Fruit fly (Drosophila melanogaster) whole organism, embryonic: Measurements from ENCODE around the gene CG7407.

Source experiments
- Ada2b ChIP-seq: fragments of 200-800 bp; sonication (Bioruptor generic); IDR thresholded peaks from 2 replicates; pipeline ENCODE4 v1.3.6; 2022; ENCODE audit warnings: missing biosample characterization, missing genetic modification characterization
- CG11247 ChIP-seq: fragments of 200-800 bp; sonication (Bioruptor generic); IDR thresholded peaks from 2 replicates; pipeline ENCODE4 v1.3.6; 2022; ENCODE audit warnings: missing biosample characterization, missing genetic modification characterization
- CG15011 ChIP-seq: fragments of 200-800 bp; sonication (Bioruptor generic); optimal IDR thresholded peaks from 3 replicates; lab custom pipeline; 2018; ENCODE audit warnings: missing biosample characterization, mild to moderate bottlenecking, missing genetic modification characterization
- CG18599 ChIP-seq: fragments of 200-800 bp; sonication (Bioruptor generic); optimal IDR thresholded peaks from 3 replicates; lab custom pipeline; 2017; ENCODE audit warnings: missing biosample characterization, missing genetic modification characterization, mild to moderate bottlenecking, moderate library complexity, missing genetic modification reagents
- CG2199 ChIP-seq: fragments of 200-800 bp; sonication (Bioruptor generic); IDR thresholded peaks from 3 replicates; pipeline ENCODE4 v1.3.6; 2022; ENCODE audit warnings: missing biosample characterization, missing genetic modification characterization
- CG3163 ChIP-seq: fragments of 200-800 bp; sonication (Bioruptor generic); optimal IDR thresholded peaks from 3 replicates; lab custom pipeline; 2016; ENCODE audit warnings: missing biosample characterization, missing genetic modification characterization
- CG34376 ChIP-seq: fragments of 200-800 bp; sonication (Bioruptor generic); optimal IDR thresholded peaks from 2 replicates; lab custom pipeline; 2018; ENCODE audit warnings: missing biosample characterization, mild to moderate bottlenecking, missing genetic modification characterization
- CG4282 ChIP-seq: fragments of 200-800 bp; sonication (Bioruptor generic); optimal IDR thresholded peaks from 2 replicates; lab custom pipeline; 2016; ENCODE audit warnings: missing biosample characterization, missing genetic modification characterization
- Camta ChIP-seq: fragments of 200-800 bp; sonication (Bioruptor generic); optimal IDR thresholded peaks from 2 replicates; lab custom pipeline; 2016; ENCODE audit warnings: missing biosample characterization, missing genetic modification characterization
- CoRest ChIP-seq: fragments of 200-800 bp; sonication (Bioruptor generic); optimal IDR thresholded peaks from 3 replicates; lab custom pipeline; 2018; ENCODE audit warnings: missing biosample characterization, mild to moderate bottlenecking, missing genetic modification characterization, moderate library complexity
- Dbx ChIP-seq: fragments of 200-800 bp; sonication (Bioruptor generic); IDR thresholded peaks from 3 replicates; pipeline ENCODE4 v1.3.6; 2022; ENCODE audit warnings: missing biosample characterization, missing genetic modification characterization
- Deaf1 ChIP-seq: fragments of 200-800 bp; optimal IDR thresholded peaks from 3 replicates; lab custom pipeline; 2019; ENCODE audit warnings: missing biosample characterization, mild to moderate bottlenecking, missing genetic modification characterization, moderate library complexity
- Dfd ChIP-seq, 2 experiments: fragments of >200 bp; optimal IDR thresholded peaks; 2 replicates each; lab custom pipeline; 2017; ENCODE audit warnings: missing biosample characterization in 2 of 2, missing genetic modification characterization in 2 of 2
- Dref ChIP-seq: fragments of 200-800 bp; sonication (Bioruptor generic); IDR thresholded peaks from 2 replicates; pipeline ENCODE4 v1.3.6; 2022; ENCODE audit warnings: missing biosample characterization, missing genetic modification characterization
- E2f1 ChIP-seq: fragments of 200-800 bp; sonication (Bioruptor generic); IDR thresholded peaks from 2 replicates; pipeline ENCODE4 v1.3.6; 2022; ENCODE audit warnings: missing biosample characterization, missing genetic modification characterization
- HLH4C ChIP-seq: fragments of 200-800 bp; sonication (Bioruptor generic); IDR thresholded peaks from 3 replicates; pipeline ENCODE4 v1.3.6; 2022; ENCODE audit warnings: missing biosample characterization, missing genetic modification characterization; ENCODE audit not compliant: partially characterized antibody
- Med ChIP-seq: fragments of 200-800 bp; sonication (Bioruptor generic); peaks from one replicate; lab custom pipeline; 2016; ENCODE audit warnings: missing biosample characterization, missing genetic modification characterization, mild to moderate bottlenecking, inconsistent platforms, moderate library complexity
- Opbp ChIP-seq: fragments of 200-800 bp; sonication (Bioruptor generic); IDR thresholded peaks from 3 replicates; pipeline ENCODE4 v1.3.6; 2022; ENCODE audit warnings: missing biosample characterization, missing genetic modification characterization; ENCODE audit not compliant: partially characterized antibody
- Rx ChIP-seq: fragments of 200-800 bp; sonication (Bioruptor generic); IDR thresholded peaks from 2 replicates; pipeline ENCODE4 v1.3.6; 2022; ENCODE audit warnings: missing biosample characterization, missing genetic modification characterization
- Sin3A ChIP-seq: fragments of >200 bp; optimal IDR thresholded peaks from 2 replicates; lab custom pipeline; 2018
- Tbp ChIP-seq: fragments of >200 bp; optimal IDR thresholded peaks from 2 replicates; lab custom pipeline; 2018; ENCODE audit warnings: missing biosample characterization, missing genetic modification characterization
- Trl ChIP-seq, 3 experiments: fragments of >200 bp in 2 of 3; fragments of 200-800 bp in 1 of 3; sonication (Bioruptor generic) in 1 of 3; optimal IDR thresholded peaks; 2 replicates in 1 of 3; 3 replicates in 2 of 3; lab custom pipeline; 2016 to 2017; ENCODE audit warnings: missing biosample characterization in 1 of 3, missing genetic modification characterization in 1 of 3
- bowl ChIP-seq: fragments of 200-800 bp; sonication (Bioruptor generic); IDR thresholded peaks from 2 replicates; pipeline ENCODE4 v1.3.6; 2022; ENCODE audit warnings: missing biosample characterization, missing genetic modification characterization
- cas ChIP-seq: fragments of 200-800 bp; sonication (Bioruptor generic); IDR thresholded peaks from 2 replicates; pipeline ENCODE4 v1.3.6; 2022; ENCODE audit warnings: missing biosample characterization, missing genetic modification characterization
- cato ChIP-seq: fragments of 200-800 bp; sonication (Bioruptor generic); optimal IDR thresholded peaks from 2 replicates; lab custom pipeline; 2016; ENCODE audit warnings: missing biosample characterization, missing genetic modification characterization, borderline replicate concordance
- dimm ChIP-seq: fragments of 200-800 bp; sonication (Bioruptor generic); IDR thresholded peaks from 2 replicates; pipeline ENCODE4 v1.3.6; 2022; ENCODE audit warnings: missing biosample characterization, missing genetic modification characterization
- en ChIP-seq: fragments of 200-800 bp; sonication (Bioruptor generic); optimal IDR thresholded peaks from 2 replicates; lab custom pipeline; 2016; ENCODE audit warnings: missing biosample characterization, missing genetic modification characterization
- exex ChIP-seq: fragments of 200-800 bp; sonication (Bioruptor generic); optimal IDR thresholded peaks from 4 replicates; lab custom pipeline; 2018; ENCODE audit warnings: missing biosample characterization, mild to moderate bottlenecking, missing genetic modification characterization, moderate library complexity
- lilli ChIP-seq: fragments of 200-800 bp; sonication (Bioruptor generic); optimal IDR thresholded peaks from 3 replicates; lab custom pipeline; 2016; ENCODE audit warnings: missing biosample characterization, missing genetic modification characterization
- mirr ChIP-seq: fragments of 200-800 bp; sonication (Bioruptor generic); optimal IDR thresholded peaks from 3 replicates; lab custom pipeline; 2018; ENCODE audit warnings: missing biosample characterization, mild to moderate bottlenecking, missing genetic modification characterization
- row ChIP-seq: fragments of 200-800 bp; sonication (Bioruptor generic); IDR thresholded peaks from 3 replicates; pipeline ENCODE4 v1.3.6; 2022; ENCODE audit warnings: missing biosample characterization, missing genetic modification characterization
- sd ChIP-seq: fragments of 200-800 bp; sonication (Bioruptor generic); optimal IDR thresholded peaks from 3 replicates; lab custom pipeline; 2018; ENCODE audit warnings: missing biosample characterization, mild to moderate bottlenecking, missing genetic modification characterization, moderate library complexity
- ssp ChIP-seq: fragments of 200-800 bp; sonication (Bioruptor generic); IDR thresholded peaks from 2 replicates; pipeline ENCODE4 v1.3.6; 2022; ENCODE audit warnings: missing biosample characterization, missing genetic modification characterization
- zfh1 ChIP-seq: fragments of 200-800 bp; sonication (Bioruptor generic); IDR thresholded peaks from 3 replicates; pipeline ENCODE4 v1.3.6; 2022; ENCODE audit warnings: missing biosample characterization, missing genetic modification characterization

Gene CG7407

dm6 chr3L:21832203-21833160, 9.2 kb downstream of the CG7407 start, which contains the start of the genes CG7148 and Nopp140 (continued):
- TF ChIP-seq CG34376 (GFP tag; lab: Kevin White, UChicago) (no peak), CG15011 (GFP tag; lab: Kevin White, UChicago) (no peak), row (GFP tag; lab: Robert Waterston, UW) (peak; percentile 82), cato (GFP tag; lab: Kevin White, UChicago) (no peak), Dbx (GFP tag; lab: Robert Waterston, UW) (peak; percentile 59; the same call in 2 of the 3 replicates), Tbp (GFP tag; lab: Kevin White, UChicago) (no peak), Camta (GFP tag; lab: Kevin White, UChicago) (peak; percentile 8), CG2199 (GFP tag; lab: Robert Waterston, UW) (0 out of 3 replicates have a peak, but pooled peaks have one; percentile 16), CG3163 (GFP tag; lab: Kevin White, UChicago) (peak; percentile 38), Ada2b (GFP tag; lab: Robert Waterston, UW) (peak; percentile 56), bowl (0 out of 2 replicates have a peak, but pooled peaks have one; percentile 25), CG18599 (GFP tag; lab: Kevin White, UChicago) (peak; percentile 75), Sin3A (lab: Kevin White, UChicago) (peak; percentile 47), CG11247 (peak; percentile 77), Rx (peak; percentile 42; the same call in 1 of the 2 replicates), en (GFP tag; lab: Kevin White, UChicago) (no peak), E2f1 (GFP tag; lab: Robert Waterston, UW) (0 out of 2 replicates have a peak, but pooled peaks have one; percentile 54), Deaf1 (no peak), cas (GFP tag; lab: Robert Waterston, UW) (peak; percentile 75), Trl (optimal IDR thresholded peaks at IDR 0.05; lab: Kevin White, UChicago) (no peak), Trl (GFP tag; optimal IDR thresholded peaks at IDR 0.05; lab: Kevin White, UChicago) (peak; percentile 70), sd (tag; lab: Kevin White, UChicago) (peak; percentile 71), CoRest (tag; lab: Kevin White, UChicago) (peak; percentile 61), exex (tag; lab: Kevin White, UChicago) (no peak), lilli (GFP tag; lab: Kevin White, UChicago) (peak; percentile 70), mirr (GFP tag; lab: Kevin White, UChicago) (peak; percentile 71), CG4282 (peak; percentile 50)

dm6 chr3L:21835569-21835968, 12.3 kb downstream of the CG7407 start:
- TF ChIP-seq HLH4C (GFP tag; lab: Robert Waterston, UW) (0 out of 3 replicates have a peak, but pooled peaks have one; percentile 29), zfh1 (GFP tag; lab: Robert Waterston, UW) (0 out of 3 replicates have a peak, but pooled peaks have one; percentile 12), Opbp (peak; percentile 27; the same call in 1 of the 3 replicates), Dfd (GFP tag; optimal IDR thresholded peaks at IDR 0.05; lab: Kevin White, UChicago) (peak in 1 of 2 experiments; percentile 79), dimm (no peak), Dref (GFP tag; lab: Robert Waterston, UW) (0 out of 2 replicates have a peak, but pooled peaks have one; percentile 13), ssp (no peak), Med (GFP tag; lab: Kevin White, UChicago) (peak; percentile 69)
- TF ChIP-seq, all 482 proteins: peak for 6
